Fruit fly (Drosophila melanogaster): ENCODE results near the gene CG17776.

DNA sequence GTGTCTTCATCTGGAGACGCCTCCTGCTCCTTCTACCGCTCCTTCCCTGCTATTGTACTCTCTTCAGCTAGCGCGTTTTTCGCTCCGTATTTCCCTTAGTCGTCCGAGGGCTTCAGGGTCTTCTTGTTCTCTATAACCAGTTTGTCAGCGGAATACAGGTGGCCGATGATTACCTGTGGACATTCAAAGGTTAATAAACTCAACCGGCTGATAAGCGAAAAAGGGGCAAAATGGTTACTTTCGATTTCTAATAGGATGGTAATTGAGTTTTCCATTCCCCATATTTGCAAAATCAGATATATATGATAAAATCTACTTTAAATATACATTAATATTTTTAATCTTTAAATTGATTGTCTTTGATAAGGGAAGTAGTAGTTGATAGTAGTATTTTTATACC is 35.9 kb upstream of the CG17776 start:
- TF ChIP-seq fd96Ca (GFP tag; IDR thresholded peaks at IDR 0.05) (no peak), CG34367 (tag; optimal IDR thresholded peaks at IDR 0.05) (no peak), CG10348 (GFP tag; IDR thresholded peaks at IDR 0.05) (no peak), gl (tag; optimal IDR thresholded peaks at IDR 0.05) (no peak), D1 (tag; optimal IDR thresholded peaks at IDR 0.05) (no peak), CG14655 (GFP tag; optimal IDR thresholded peaks at IDR 0.05) (no peak), CG15710 (tag; optimal IDR thresholded peaks at IDR 0.05) (no peak), EcR (GFP tag; optimal IDR thresholded peaks at IDR 0.05) (peak; percentile 92), CG12605 (GFP tag; IDR thresholded peaks at IDR 0.05) (no peak), CG17806 (tag; optimal IDR thresholded peaks at IDR 0.05) (no peak), Pif1A (GFP tag; optimal IDR thresholded peaks at IDR 0.05) (no peak), CG8159 (tag; optimal IDR thresholded peaks at IDR 0.05) (no peak), Ets98B (GFP tag; IDR thresholded peaks at IDR 0.05) (no peak)

All from whole organism, pupa.